Worm (Caenorhabditis elegans) whole organism, late embryonic: ENCODE data around the gene cdr-2.

Experiments
- C38D4.7 ChIP-seq: fragments of 200-800 bp; sonication (Bioruptor generic); optimal IDR thresholded peaks from 2 replicates; lab custom pipeline; 2018; ENCODE audit warnings: mild to moderate bottlenecking, missing genetic modification characterization, moderate library complexity, missing compliant biosample characterization
- F13H6.1 ChIP-seq: sonication (generic microtip); optimal IDR thresholded peaks from 2 replicates; lab custom pipeline; 2016; ENCODE audit warnings: missing genetic modification characterization, missing compliant biosample characterization
- K02D7.2 ChIP-seq: sonication (generic microtip); optimal IDR thresholded peaks from 2 replicates; lab custom pipeline; 2017; ENCODE audit warnings: mild to moderate bottlenecking, missing genetic modification characterization, missing compliant biosample characterization
- T23F11.4 ChIP-seq: fragments of 200-800 bp; sonication (Bioruptor generic); optimal IDR thresholded peaks from 2 replicates; lab custom pipeline; 2018; ENCODE audit warnings: mild to moderate bottlenecking, missing genetic modification characterization, missing compliant biosample characterization
- Y22D7AL.16 ChIP-seq: sonication (generic microtip); optimal IDR thresholded peaks from 2 replicates; lab custom pipeline; 2016; ENCODE audit warnings: missing genetic modification characterization, missing compliant biosample characterization
- ama-1 ChIP-seq: fragments of 150-350 bp; optimal IDR thresholded peaks from 2 replicates; lab custom pipeline; 2014
- ceh-14 ChIP-seq: sonication (generic microtip); optimal IDR thresholded peaks from 2 replicates; lab custom pipeline; 2016; ENCODE audit warnings: missing genotype, missing genetic modification characterization, missing compliant biosample characterization
- ceh-18 ChIP-seq: sonication (generic microtip); optimal IDR thresholded peaks from 2 replicates; lab custom pipeline; 2016; ENCODE audit warnings: missing genetic modification characterization, missing compliant biosample characterization
- ceh-19 ChIP-seq: fragments of 200-800 bp; sonication (Bioruptor generic); optimal IDR thresholded peaks from 2 replicates; lab custom pipeline; 2018; ENCODE audit warnings: mild to moderate bottlenecking, missing genetic modification characterization, missing compliant biosample characterization
- ceh-2 ChIP-seq: sonication (generic microtip); optimal IDR thresholded peaks from 2 replicates; lab custom pipeline; 2016; ENCODE audit warnings: missing genotype, missing genetic modification characterization, missing compliant biosample characterization
- ceh-22 ChIP-seq: sonication (generic microtip); optimal IDR thresholded peaks from 2 replicates; lab custom pipeline; 2017; ENCODE audit warnings: missing biosample characterization, missing genetic modification characterization
- ceh-31 ChIP-seq: sonication (generic microtip); optimal IDR thresholded peaks from 2 replicates; lab custom pipeline; 2016; ENCODE audit warnings: missing genetic modification characterization, missing compliant biosample characterization
- ceh-45 ChIP-seq: fragments of 200-800 bp; sonication (Bioruptor generic); IDR thresholded peaks from 2 replicates; pipeline ENCODE4 v1.3.6; 2022; ENCODE audit warnings: missing genetic modification reagents, missing genetic modification characterization, missing compliant biosample characterization
- ceh-48 ChIP-seq: sonication (generic microtip); optimal IDR thresholded peaks from 2 replicates; lab custom pipeline; 2016; ENCODE audit warnings: missing genetic modification characterization, inconsistent platforms, missing compliant biosample characterization
- ceh-6 ChIP-seq: fragments of 200-800 bp; sonication (Bioruptor generic); optimal IDR thresholded peaks from 2 replicates; lab custom pipeline; 2018; ENCODE audit warnings: mild to moderate bottlenecking, missing genetic modification characterization, missing compliant biosample characterization
- ceh-9 ChIP-seq: sonication (generic microtip); optimal IDR thresholded peaks from 2 replicates; lab custom pipeline; 2016; ENCODE audit warnings: mild to moderate bottlenecking, missing genetic modification characterization, inconsistent platforms, missing compliant biosample characterization
- che-1 ChIP-seq: sonication (generic microtip); optimal IDR thresholded peaks from 2 replicates; lab custom pipeline; 2016; ENCODE audit warnings: mild to moderate bottlenecking, missing genetic modification characterization, missing compliant biosample characterization
- dmd-4 ChIP-seq: sonication (generic microtip); optimal IDR thresholded peaks from 2 replicates; lab custom pipeline; 2016; ENCODE audit warnings: borderline replicate concordance, missing genetic modification characterization, missing compliant biosample characterization
- eyg-1 ChIP-seq: sonication (generic microtip); optimal IDR thresholded peaks from 2 replicates; lab custom pipeline; 2016; ENCODE audit warnings: missing genotype, missing genetic modification characterization, missing compliant biosample characterization
- gmeb-2 ChIP-seq: sonication (generic microtip); optimal IDR thresholded peaks from 2 replicates; lab custom pipeline; 2016; ENCODE audit warnings: missing genetic modification characterization, inconsistent platforms, missing compliant biosample characterization
- hlh-13 ChIP-seq: fragments of 200-800 bp; sonication (Bioruptor generic); optimal IDR thresholded peaks from 2 replicates; lab custom pipeline; 2018; ENCODE audit warnings: mild to moderate bottlenecking, missing genetic modification characterization, missing compliant biosample characterization
- hlh-30 ChIP-seq: sonication (generic microtip); optimal IDR thresholded peaks from 2 replicates; lab custom pipeline; 2017; ENCODE audit warnings: antibody characterized with exemption, missing genetic modification characterization, missing compliant biosample characterization; ENCODE audit not compliant: insufficient read depth
- hlh-8 ChIP-seq: sonication (generic microtip); optimal IDR thresholded peaks from 2 replicates; lab custom pipeline; 2016; ENCODE audit warnings: missing genotype, missing genetic modification characterization, missing compliant biosample characterization
- madf-2 ChIP-seq: sonication (generic microtip); optimal IDR thresholded peaks from 2 replicates; lab custom pipeline; 2017; ENCODE audit warnings: missing genetic modification characterization, missing compliant biosample characterization
- nhr-232 ChIP-seq: sonication (generic microtip); optimal IDR thresholded peaks from 2 replicates; lab custom pipeline; 2016; ENCODE audit warnings: missing genetic modification characterization, missing compliant biosample characterization
- pat-9 ChIP-seq: fragments of 200-800 bp; sonication (Bioruptor generic); optimal IDR thresholded peaks from 2 replicates; lab custom pipeline; 2018; ENCODE audit warnings: mild to moderate bottlenecking, missing genetic modification characterization, moderate library complexity, missing compliant biosample characterization
- pax-1 ChIP-seq: fragments of 150-350 bp; optimal IDR thresholded peaks from 2 replicates; lab custom pipeline; 2014; ENCODE audit warnings: missing biosample characterization, missing genetic modification characterization
- pha-2 ChIP-seq: sonication (generic microtip); optimal IDR thresholded peaks from 2 replicates; lab custom pipeline; 2017; ENCODE audit warnings: mild to moderate bottlenecking, missing genetic modification characterization, missing compliant biosample characterization
- pha-4 ChIP-seq: fragments of 150-350 bp; optimal IDR thresholded peaks from 2 replicates; lab custom pipeline; 2018; ENCODE audit warnings: missing biosample characterization, missing genetic modification reagents, missing genetic modification characterization
- pqm-1 ChIP-seq: sonication (generic microtip); optimal IDR thresholded peaks from 2 replicates; lab custom pipeline; 2016; ENCODE audit warnings: missing genetic modification characterization, missing compliant biosample characterization
- ref-2 ChIP-seq: sonication (generic microtip); optimal IDR thresholded peaks from 2 replicates; lab custom pipeline; 2016; ENCODE audit warnings: missing genetic modification characterization, missing compliant biosample characterization
- rnt-1 ChIP-seq: sonication (generic microtip); optimal IDR thresholded peaks from 2 replicates; lab custom pipeline; 2016; ENCODE audit warnings: missing genetic modification characterization, missing compliant biosample characterization
- sdc-2 ChIP-seq: sonication (generic microtip); optimal IDR thresholded peaks from 2 replicates; lab custom pipeline; 2016; ENCODE audit warnings: missing genotype, missing genetic modification characterization, missing compliant biosample characterization
- sox-2 ChIP-seq: fragments of 200-800 bp; sonication (Bioruptor generic); IDR thresholded peaks from 2 replicates; pipeline ENCODE4 v1.3.6; 2022; ENCODE audit warnings: missing genetic modification reagents, missing genetic modification characterization, missing compliant biosample characterization
- sox-4 ChIP-seq: sonication (generic microtip); optimal IDR thresholded peaks from 2 replicates; lab custom pipeline; 2017; ENCODE audit warnings: mild to moderate bottlenecking, missing genetic modification characterization, inconsistent platforms, missing compliant biosample characterization
- syd-9 ChIP-seq: sonication (generic microtip); optimal IDR thresholded peaks from 2 replicates; lab custom pipeline; 2016; ENCODE audit warnings: mild to moderate bottlenecking, missing genetic modification characterization, moderate library complexity, missing compliant biosample characterization
- tbx-2 ChIP-seq: sonication (generic microtip); optimal IDR thresholded peaks from 2 replicates; lab custom pipeline; 2016; ENCODE audit warnings: missing genetic modification characterization, missing compliant biosample characterization
- ttx-3 ChIP-seq: sonication (generic microtip); optimal IDR thresholded peaks from 2 replicates; lab custom pipeline; 2016; ENCODE audit warnings: missing genetic modification reagents, missing genetic modification characterization, missing compliant biosample characterization
- unc-3 ChIP-seq, 2 experiments: fragments of 200-800 bp in 1 of 2; sonication (Bioruptor generic) in 1 of 2; sonication (generic microtip) in 1 of 2; conservative IDR thresholded peaks in 1 of 2; optimal IDR thresholded peaks in 1 of 2; 2 replicates each; pipeline versions ENCODE4 v1.3.6 to Lab custom; 2016 to 2022; ENCODE audit warnings: missing compliant biosample characterization in 2 of 2, missing genetic modification characterization in 2 of 2, missing genetic modification reagents in 1 of 2
- unc-42 ChIP-seq: sonication (generic microtip); optimal IDR thresholded peaks from 2 replicates; lab custom pipeline; 2016; ENCODE audit warnings: missing genotype, missing genetic modification characterization, missing compliant biosample characterization

Gene cdr-2

ce11 chrV:12421360-12421759, 5.9 kb upstream of the cdr-2 start:
- no peak for TF ChIP-seq pha-4 (tag; lab: Kevin White, UChicago)
- TF ChIP-seq ceh-31 (tag; lab: Kevin White, UChicago), result peak; percentile 62
- TF ChIP-seq hlh-13 (GFP tag; lab: Kevin White, UChicago), result no peak
- no peak for TF ChIP-seq K02D7.2 (tag; lab: Kevin White, UChicago)
- TF ChIP-seq unc-42, result peak; percentile 53

DNA sequence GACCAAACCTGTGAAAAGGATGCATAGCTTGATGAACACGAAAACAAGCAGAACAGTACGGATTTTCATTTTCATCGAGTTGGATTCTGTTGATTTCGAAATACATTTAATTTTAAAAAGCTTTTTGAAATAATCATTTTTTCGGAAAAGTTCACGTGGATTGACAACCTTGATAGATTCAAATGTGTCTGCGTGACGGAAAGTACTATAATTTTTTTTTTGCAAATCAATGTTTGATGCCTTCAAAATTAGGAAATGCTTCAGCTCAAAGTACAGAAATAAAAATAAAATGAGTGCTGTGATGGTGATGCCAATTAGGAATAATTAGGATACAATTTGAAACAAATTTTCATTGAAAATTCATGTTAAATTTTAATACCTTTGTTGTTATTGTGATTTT, 5.3 kb upstream of the cdr-2 start, which contains the start of gene C54D10.4:
Gene C54D10.4 (minus strand): TSS at position 101 of the 400 bp plus-strand sequence.
- no peak for TF ChIP-seq sox-2 (GFP tag; lab: Robert Waterston, UW)
- TF ChIP-seq ttx-3 (tag; lab: Kevin White, UChicago), result no peak
- TF ChIP-seq pax-1 (tag; lab: Kevin White, UChicago), result no peak
- no peak for TF ChIP-seq F13H6.1 (tag; lab: Kevin White, UChicago)
- TF ChIP-seq ceh-14, result no peak
- no peak for TF ChIP-seq K02D7.2 (tag; lab: Kevin White, UChicago)
- TF ChIP-seq ceh-45 (GFP tag; lab: Robert Waterston, UW), result no peak

DNA sequence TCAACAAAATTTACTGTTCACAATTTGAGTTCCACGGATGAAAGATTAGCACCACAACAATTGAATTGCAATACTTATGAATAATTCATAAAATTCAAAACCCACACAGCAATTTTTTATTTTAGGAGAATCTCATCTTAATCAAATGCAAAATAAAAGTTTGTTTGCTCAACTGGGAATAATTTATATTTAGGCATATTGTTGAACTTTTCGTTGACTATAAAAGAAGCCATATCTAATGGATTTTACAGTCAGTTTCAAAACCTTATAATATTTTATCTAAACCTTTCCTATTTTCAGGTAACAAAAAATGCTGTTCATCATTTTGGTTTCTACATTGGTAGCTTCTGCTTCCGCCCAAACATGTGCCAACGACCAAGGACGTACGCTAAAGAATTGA, 2.8 kb upstream of the cdr-2 start, which contains the start of gene C54D10.3:
Gene C54D10.3 (plus strand): TSS at position 301 of the 400 bp plus-strand sequence.
- no peak for TF ChIP-seq madf-2 (tag; lab: Kevin White, UChicago)
- no peak for TF ChIP-seq pax-1 (tag; lab: Kevin White, UChicago)
- no peak for TF ChIP-seq unc-3 (GFP tag; conservative IDR thresholded peaks at IDR 0.05; lab: Robert Waterston, UW)
- no peak for TF ChIP-seq unc-3 (tag; optimal IDR thresholded peaks at IDR 0.05; lab: Kevin White, UChicago)
- no peak for TF ChIP-seq K02D7.2 (tag; lab: Kevin White, UChicago)
- TF ChIP-seq ceh-19 (GFP tag; lab: Kevin White, UChicago), result no peak
- no peak for TF ChIP-seq Y22D7AL.16 (tag; lab: Kevin White, UChicago)
- no peak for TF ChIP-seq eyg-1 (tag; lab: Kevin White, UChicago)
- no peak for TF ChIP-seq ceh-22
- no peak for TF ChIP-seq pha-4 (tag; lab: Kevin White, UChicago)
- no peak for TF ChIP-seq ceh-6 (GFP tag; lab: Kevin White, UChicago)
- TF ChIP-seq rnt-1 (tag; lab: Kevin White, UChicago), result no peak
- no peak for TF ChIP-seq gmeb-2 (tag; lab: Kevin White, UChicago)
- no peak for TF ChIP-seq dmd-4 (tag; lab: Kevin White, UChicago)
- TF ChIP-seq hlh-30 (tag; lab: Kevin White, UChicago), result no peak
- TF ChIP-seq che-1, result no peak
- no peak for TF ChIP-seq syd-9
- no peak for TF ChIP-seq tbx-2
- no peak for TF ChIP-seq pat-9 (tag; lab: Kevin White, UChicago)
- TF ChIP-seq, all 69 proteins: peak for 0

- TF ChIP-seq tbx-2 (no peak), K02D7.2 (tag; lab: Kevin White, UChicago) (no peak), ceh-48 (tag; lab: Kevin White, UChicago) (no peak), ref-2 (tag; lab: Kevin White, UChicago) (no peak), syd-9 (no peak), dmd-4 (tag; lab: Kevin White, UChicago) (no peak), gmeb-2 (tag; lab: Kevin White, UChicago) (no peak), ttx-3 (tag; lab: Kevin White, UChicago) (no peak), ceh-18 (no peak), pat-9 (tag; lab: Kevin White, UChicago) (no peak), pha-2 (tag; lab: Kevin White, UChicago) (no peak), sdc-2 (tag; lab: Kevin White, UChicago) (no peak), ceh-22 (no peak)
Measured at ce11 chrV:12417277-12417676, 1.8 kb upstream of the cdr-2 start, which contains the start of gene cdr-3. TSS of gene cdr-3 (minus strand) at chrV:12417377.

ce11 chrV:12414362-12414761, 1.1 kb downstream of the cdr-2 start:
- no peak for TF ChIP-seq hlh-8 (tag; lab: Kevin White, UChicago)
- no peak for TF ChIP-seq sox-4 (tag; lab: Kevin White, UChicago)
- TF ChIP-seq ceh-31 (tag; lab: Kevin White, UChicago), result no peak
- TF ChIP-seq rnt-1 (tag; lab: Kevin White, UChicago), result no peak
- TF ChIP-seq che-1, result no peak
- no peak for TF ChIP-seq nhr-232 (tag; lab: Kevin White, UChicago)
- TF ChIP-seq ceh-2, result no peak
- TF ChIP-seq ceh-9 (tag; lab: Kevin White, UChicago), result no peak
- TF ChIP-seq C38D4.7 (GFP tag; lab: Kevin White, UChicago), result no peak
- no peak for TF ChIP-seq pqm-1 (tag; lab: Kevin White, UChicago)
- no peak for TF ChIP-seq hlh-30 (tag; lab: Kevin White, UChicago)
- TF ChIP-seq sox-2 (GFP tag; lab: Robert Waterston, UW), result no peak
- TF ChIP-seq ama-1, result no peak
- no peak for TF ChIP-seq T23F11.4 (GFP tag; lab: Kevin White, UChicago)
